Fruit fly (Drosophila melanogaster) S2 (cell line): ENCODE data around the gene lwr.

Experiments used
- CG8478 ChIP-seq: fragments of >200 bp; optimal IDR thresholded peaks from 2 replicates; lab custom pipeline; 2018
- CTCF ChIP-seq, 2 experiments: fragments of >200 bp; optimal IDR thresholded peaks; 2 replicates each; lab custom pipeline; 2018

DNA sequence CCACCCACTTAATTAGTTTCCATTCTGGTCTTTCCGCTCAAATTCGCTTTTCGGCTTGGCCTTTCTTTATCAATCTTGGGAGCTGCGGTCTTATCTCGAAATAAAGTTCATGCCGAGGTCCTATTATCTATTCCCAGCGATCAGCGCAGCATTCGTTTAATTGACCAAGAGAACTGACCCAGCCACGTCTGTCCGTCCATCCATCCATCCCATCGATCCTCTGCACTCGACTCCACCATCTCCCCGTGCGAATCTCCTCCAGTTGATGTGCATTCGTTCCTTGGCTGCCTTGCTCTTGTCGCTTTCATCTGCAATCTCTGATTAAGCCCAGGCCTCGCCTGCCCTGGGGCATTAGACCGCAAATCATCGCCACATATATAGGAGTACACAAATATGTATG, 45.5 kb downstream of the lwr start:
- TF ChIP-seq CG8478 (no peak), CTCF (optimal IDR thresholded peaks at IDR 0.05; lab: Kevin White, UChicago) (no peak)
